Worm (Caenorhabditis elegans) whole organism, L2 larva: ENCODE data around the gene hmit-1.3.

Experiments used
- R02D3.7 ChIP-seq: fragments of 150-350 bp; optimal IDR thresholded peaks from 2 replicates; lab custom pipeline; 2014; ENCODE audit warnings: missing biosample characterization, missing genetic modification characterization
- Y55F3AM.14 ChIP-seq: fragments of 200-800 bp; sonication (Bioruptor generic); optimal IDR thresholded peaks from 2 replicates; lab custom pipeline; 2018; ENCODE audit warnings: mild to moderate bottlenecking, missing genetic modification characterization, missing compliant biosample characterization
- ama-1 ChIP-seq: fragments of 150-350 bp; optimal IDR thresholded peaks from 2 replicates; lab custom pipeline; 2018; ENCODE audit warnings: inconsistent platforms
- dmd-4 ChIP-seq: sonication (generic microtip); optimal IDR thresholded peaks from 2 replicates; lab custom pipeline; 2017; ENCODE audit warnings: missing biosample characterization, missing genetic modification characterization
- lin-13 ChIP-seq: fragments of 150-350 bp; optimal IDR thresholded peaks from 2 replicates; lab custom pipeline; 2014; ENCODE audit warnings: missing biosample characterization, missing genetic modification reagents, missing genetic modification characterization
- lin-39 ChIP-seq: fragments of 150-350 bp; optimal IDR thresholded peaks from 2 replicates; lab custom pipeline; 2014; ENCODE audit warnings: missing biosample characterization, missing genetic modification reagents, missing genetic modification characterization
- mbf-1 ChIP-seq: sonication (generic microtip); optimal IDR thresholded peaks from 2 replicates; lab custom pipeline; 2017; ENCODE audit warnings: missing biosample characterization, missing genetic modification characterization
- nhr-10 ChIP-seq: sonication (generic microtip); optimal IDR thresholded peaks from 2 replicates; lab custom pipeline; 2017; ENCODE audit warnings: missing biosample characterization, missing genetic modification characterization
- nhr-11 ChIP-seq: fragments of 150-350 bp; optimal IDR thresholded peaks from 2 replicates; lab custom pipeline; 2014; ENCODE audit warnings: missing biosample characterization, missing genetic modification characterization
- nhr-129 ChIP-seq: fragments of 150-350 bp; optimal IDR thresholded peaks from 2 replicates; lab custom pipeline; 2014; ENCODE audit warnings: missing biosample characterization, missing genetic modification characterization
- nhr-237 ChIP-seq: fragments of 150-350 bp; optimal IDR thresholded peaks from 2 replicates; lab custom pipeline; 2014; ENCODE audit warnings: missing biosample characterization, missing genetic modification characterization
- unc-62 ChIP-seq: fragments of 150-350 bp; optimal IDR thresholded peaks from 2 replicates; lab custom pipeline; 2014; ENCODE audit warnings: missing biosample characterization, missing genetic modification reagents, missing genetic modification characterization
- zag-1 ChIP-seq: fragments of 150-350 bp; optimal IDR thresholded peaks from 2 replicates; lab custom pipeline; 2014; ENCODE audit warnings: missing biosample characterization, missing genetic modification characterization

ce11 chrIII:3542105-3542504 is 22.7 kb upstream of the hmit-1.3 start:
- no peak for TF ChIP-seq Y55F3AM.14
- no peak for TF ChIP-seq ama-1 (lab: Kevin White, UChicago)
- TF ChIP-seq unc-62: no peak
- TF ChIP-seq lin-13: no peak
- TF ChIP-seq nhr-11 (tag; lab: Kevin White, UChicago): no peak
- TF ChIP-seq nhr-129 (tag; lab: Kevin White, UChicago): peak; percentile 22
- no peak for TF ChIP-seq dmd-4 (tag; lab: Kevin White, UChicago)
- TF ChIP-seq lin-39 (tag; lab: Kevin White, UChicago): no peak
- TF ChIP-seq R02D3.7 (tag; lab: Kevin White, UChicago): no peak
- no peak for TF ChIP-seq mbf-1 (tag; lab: Kevin White, UChicago)
- no peak for TF ChIP-seq nhr-237 (tag; lab: Kevin White, UChicago)
- TF ChIP-seq zag-1: peak; percentile 85
- no peak for TF ChIP-seq nhr-10 (tag; lab: Kevin White, UChicago)
